Worm (Caenorhabditis elegans): ENCODE measurements around the gene cept-2.

DNA sequence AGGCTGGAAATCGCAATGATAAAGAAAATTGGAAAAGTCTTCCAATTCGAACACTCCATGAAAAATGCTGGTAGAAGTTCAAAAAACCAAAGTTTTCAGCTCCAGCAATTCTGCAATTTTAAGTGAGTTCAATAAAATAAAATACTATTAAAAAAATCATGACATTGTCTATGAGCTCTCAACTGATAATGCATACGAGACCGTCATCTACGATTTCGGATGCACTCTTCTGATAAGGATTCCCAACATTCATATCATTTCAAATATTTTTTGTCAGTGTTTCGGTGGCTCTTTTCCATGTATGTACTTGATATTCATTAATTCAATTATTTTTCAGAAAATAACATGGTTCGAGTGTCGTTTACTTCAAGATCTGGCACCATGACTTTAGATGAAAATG, 46.5 kb upstream of the cept-2 start, which contains the start of gene F14D7.6:
- TF ChIP-seq fos-1 (tag; optimal IDR thresholded peaks at IDR 0.05) (peak; percentile 52), nhr-25 (tag; optimal IDR thresholded peaks at IDR 0.05) (no peak), nhr-77 (tag; optimal IDR thresholded peaks at IDR 0.05) (no peak), ceh-82 (tag; optimal IDR thresholded peaks at IDR 0.05) (no peak), unc-62 (GFP tag; optimal IDR thresholded peaks at IDR 0.05) (no peak), nhr-237 (tag; optimal IDR thresholded peaks at IDR 0.05) (no peak), lin-39 (tag; optimal IDR thresholded peaks at IDR 0.05) (no peak), gmeb-1 (tag; optimal IDR thresholded peaks at IDR 0.05) (no peak), ama-1 (optimal IDR thresholded peaks at IDR 0.05) (no peak), sma-3 (GFP tag; optimal IDR thresholded peaks at IDR 0.05) (no peak), lin-13 (GFP tag; optimal IDR thresholded peaks at IDR 0.05) (no peak), egl-27 (tag; optimal IDR thresholded peaks at IDR 0.05) (no peak), elt-1 (tag; optimal IDR thresholded peaks at IDR 0.05) (no peak)
